Worm (Caenorhabditis elegans) whole organism, L2 larva: Measurements from ENCODE around the gene C30F2.4.

Experiments used
- ZK546.5 ChIP-seq: sonication (generic microtip); optimal IDR thresholded peaks from 2 replicates; lab custom pipeline; 2017; ENCODE audit warnings: missing biosample characterization, missing genetic modification characterization
- aly-2 ChIP-seq: fragments of 150-350 bp; optimal IDR thresholded peaks from 2 replicates; lab custom pipeline; 2014; ENCODE audit warnings: missing biosample characterization, missing genetic modification characterization
- ceh-16 ChIP-seq: fragments of 150-350 bp; optimal IDR thresholded peaks from 2 replicates; lab custom pipeline; 2014; ENCODE audit warnings: missing biosample characterization, missing genetic modification characterization
- elt-1 ChIP-seq: fragments of 150-350 bp; optimal IDR thresholded peaks from 2 replicates; lab custom pipeline; 2014; ENCODE audit warnings: missing biosample characterization, missing genetic modification characterization
- elt-3 ChIP-seq: sonication (generic microtip); optimal IDR thresholded peaks from 2 replicates; lab custom pipeline; 2017; ENCODE audit warnings: missing biosample characterization, missing genetic modification characterization
- lin-13 ChIP-seq: fragments of 150-350 bp; optimal IDR thresholded peaks from 2 replicates; lab custom pipeline; 2014; ENCODE audit warnings: missing biosample characterization, missing genetic modification reagents, missing genetic modification characterization
- mab-5 ChIP-seq: fragments of 150-350 bp; optimal IDR thresholded peaks from 2 replicates; lab custom pipeline; 2014; ENCODE audit warnings: missing biosample characterization, missing genetic modification characterization
- mdl-1 ChIP-seq, 2 experiments: fragments of 150-350 bp in 1 of 2; sonication (generic microtip) in 1 of 2; optimal IDR thresholded peaks; 2 replicates each; lab custom pipeline; 2017; ENCODE audit warnings: missing biosample characterization in 2 of 2, missing genetic modification characterization in 2 of 2
- nhr-11 ChIP-seq: fragments of 150-350 bp; optimal IDR thresholded peaks from 2 replicates; lab custom pipeline; 2014; ENCODE audit warnings: missing biosample characterization, missing genetic modification characterization
- nhr-23 ChIP-seq: fragments of 150-350 bp; optimal IDR thresholded peaks from 2 replicates; lab custom pipeline; 2014; ENCODE audit warnings: missing biosample characterization, missing genetic modification reagents, missing genetic modification characterization
- unc-39 ChIP-seq: fragments of 150-350 bp; optimal IDR thresholded peaks from 2 replicates; lab custom pipeline; 2014; ENCODE audit warnings: missing biosample characterization, missing genetic modification characterization
- ztf-11 ChIP-seq: sonication (generic microtip); optimal IDR thresholded peaks from 2 replicates; lab custom pipeline; 2017; ENCODE audit warnings: missing biosample characterization, missing genetic modification characterization

DNA sequence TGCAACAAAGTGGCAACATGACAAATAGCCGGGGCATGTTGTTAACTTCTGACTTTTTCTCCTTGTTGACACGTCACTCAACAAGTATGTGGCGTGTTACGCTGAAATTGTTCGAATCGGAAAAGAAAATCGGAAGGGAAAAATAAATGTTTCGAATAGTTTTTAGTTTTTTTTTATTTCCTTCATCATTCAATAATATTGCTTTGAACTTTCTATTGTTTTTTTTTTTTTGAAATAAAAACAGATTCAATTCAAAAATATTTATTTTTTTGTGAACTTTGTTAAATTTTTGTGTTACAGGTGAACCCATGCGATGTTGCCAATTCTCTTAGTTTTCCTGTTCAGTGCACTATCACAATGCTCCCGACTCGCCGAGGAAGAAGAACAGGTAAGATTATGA lies 26.8 kb downstream of the C30F2.4 start, which contains the start of gene cpd-2:
- TF ChIP-seq mab-5 (tag; lab: Kevin White, UChicago) (no peak), mdl-1 (tag; optimal IDR thresholded peaks at IDR 0.05; lab: Kevin White, UChicago) (no peak), ztf-11 (tag; lab: Kevin White, UChicago) (no peak), nhr-23 (no peak), nhr-11 (tag; lab: Kevin White, UChicago) (no peak), elt-1 (tag; lab: Kevin White, UChicago) (no peak), aly-2 (tag; lab: Kevin White, UChicago) (no peak), elt-3 (tag; lab: Kevin White, UChicago) (no peak), ceh-16 (tag; lab: Kevin White, UChicago) (no peak), lin-13 (no peak), ZK546.5 (no peak), unc-39 (tag; lab: Kevin White, UChicago) (no peak)
